Fruit fly (Drosophila melanogaster): ENCODE results near the gene CG4619.

Gene CG4619

dm6 chr2L:9966983-9967737 is 28.5 kb downstream of the CG4619 start, which contains the start of the genes Dref and RpL13 (continued):
- TF ChIP-seq HmgD (GFP tag; optimal IDR thresholded peaks at IDR 0.05): peak; percentile 77
- peak; percentile 96 for TF ChIP-seq dm (GFP tag; optimal IDR thresholded peaks at IDR 0.05)
- peak; percentile 92 for TF ChIP-seq CG14710 (tag; optimal IDR thresholded peaks at IDR 0.05)
- TF ChIP-seq BtbVII (GFP tag; optimal IDR thresholded peaks at IDR 0.05): peak; percentile 94
- peak; percentile 100 for TF ChIP-seq YL-1 (GFP tag; optimal IDR thresholded peaks at IDR 0.05)
- peak; percentile 95 for TF ChIP-seq CG4328 (GFP tag; optimal IDR thresholded peaks at IDR 0.05)
- TF ChIP-seq zf30C (GFP tag; optimal IDR thresholded peaks at IDR 0.05): peak; percentile 63
- peak; percentile 55 for TF ChIP-seq CG15696 (tag; optimal IDR thresholded peaks at IDR 0.05)
- TF ChIP-seq sr (GFP tag; IDR thresholded peaks at IDR 0.05): peak; percentile 85; the same call in 2 of the 3 replicates
- TF ChIP-seq ATbp (GFP tag; optimal IDR thresholded peaks at IDR 0.05): peak; percentile 86
- peak; percentile 37; the same call in 1 of the 2 replicates for TF ChIP-seq CG32772 (GFP tag; IDR thresholded peaks at IDR 0.05)
- peak; percentile 95 for TF ChIP-seq chm (GFP tag; IDR thresholded peaks at IDR 0.05)
- TF ChIP-seq CG17186 (GFP tag; optimal IDR thresholded peaks at IDR 0.05): peak; percentile 89
- TF ChIP-seq CG6689 (GFP tag; IDR thresholded peaks at IDR 0.05): peak; percentile 44; the same call in 1 of the 2 replicates
- TF ChIP-seq CG3726 (GFP tag; IDR thresholded peaks at IDR 0.05): peak; percentile 55; the same call in 1 of the 3 replicates
- TF ChIP-seq Bteb2 (GFP tag; optimal IDR thresholded peaks at IDR 0.05): peak; percentile 81
- peak; percentile 69 for TF ChIP-seq CG14050 (GFP tag; IDR thresholded peaks at IDR 0.05)
- peak; percentile 81 for TF ChIP-seq grau (tag; optimal IDR thresholded peaks at IDR 0.05)
- peak; percentile 84 for TF ChIP-seq mam (GFP tag; optimal IDR thresholded peaks at IDR 0.05)
- TF ChIP-seq Hr39 (optimal IDR thresholded peaks at IDR 0.05): no peak
- TF ChIP-seq Fer1 (GFP tag; optimal IDR thresholded peaks at IDR 0.05): peak; percentile 95
- TF ChIP-seq cad (GFP tag; optimal IDR thresholded peaks at IDR 0.05): no peak
- no peak for TF ChIP-seq Dek (tag; optimal IDR thresholded peaks at IDR 0.05)
- peak; percentile 88 for TF ChIP-seq Dll (GFP tag; IDR thresholded peaks at IDR 0.05; ENCODE audit: partially characterized antibody)
- TF ChIP-seq Med (GFP tag): peak; percentile 99
- TF ChIP-seq CG4707 (GFP tag; optimal IDR thresholded peaks at IDR 0.05): peak; percentile 94
- peak; percentile 83 for TF ChIP-seq Nf-YC (tag; optimal IDR thresholded peaks at IDR 0.05)
- TF ChIP-seq Sox102F (GFP tag; optimal IDR thresholded peaks at IDR 0.05): peak; percentile 68
- TF ChIP-seq bab2 (GFP tag; optimal IDR thresholded peaks at IDR 0.05): peak; percentile 69
- TF ChIP-seq CG13123 (GFP tag; optimal IDR thresholded peaks at IDR 0.05): peak; percentile 97
- peak; percentile 87 for TF ChIP-seq lilli (GFP tag; optimal IDR thresholded peaks at IDR 0.05)
- TF ChIP-seq Poxn (GFP tag; IDR thresholded peaks at IDR 0.05): peak; percentile 57; the same call in 1 of the 2 replicates
- TF ChIP-seq CG3407 (GFP tag; optimal IDR thresholded peaks at IDR 0.05): peak; percentile 88
- peak; percentile 50 for TF ChIP-seq Adf1 (GFP tag; IDR thresholded peaks at IDR 0.05)
- TF ChIP-seq CG6813 (GFP tag; optimal IDR thresholded peaks at IDR 0.05): peak; percentile 93
- TF ChIP-seq unc-4 (GFP tag; IDR thresholded peaks at IDR 0.05; ENCODE audit: partially characterized antibody): peak; percentile 73
- peak; percentile 83 for TF ChIP-seq CG14860 (GFP tag; IDR thresholded peaks at IDR 0.05; ENCODE audit: partially characterized antibody)
- peak; percentile 91 for TF ChIP-seq CG12299 (tag; optimal IDR thresholded peaks at IDR 0.05)
- TF ChIP-seq dpn (GFP tag; optimal IDR thresholded peaks at IDR 0.05): peak; percentile 64 to 88
- TF ChIP-seq CG31365 (tag; optimal IDR thresholded peaks at IDR 0.05): peak; percentile 85
- TF ChIP-seq CG33213 (GFP tag; optimal IDR thresholded peaks at IDR 0.05): peak; percentile 92
- no peak for TF ChIP-seq ato (GFP tag; IDR thresholded peaks at IDR 0.05; ENCODE audit: partially characterized antibody)
- 0 out of 2 replicates have a peak, but pooled peaks have one; percentile 16 for TF ChIP-seq gt (GFP tag; IDR thresholded peaks at IDR 0.05)
- peak; percentile 76 for TF ChIP-seq stwl (tag; optimal IDR thresholded peaks at IDR 0.05)
- peak; percentile 81 for TF ChIP-seq Hsf (GFP tag; optimal IDR thresholded peaks at IDR 0.05)
- peak; percentile 73 for TF ChIP-seq CG5953 (GFP tag; IDR thresholded peaks at IDR 0.05)
- TF ChIP-seq CG3995 (GFP tag; optimal IDR thresholded peaks at IDR 0.05): peak; percentile 77
- TF ChIP-seq Xbp1 (GFP tag; optimal IDR thresholded peaks at IDR 0.05): peak; percentile 77
- peak; percentile 71 for TF ChIP-seq CG3838 (GFP tag; optimal IDR thresholded peaks at IDR 0.05)
